Fruit fly (Drosophila melanogaster) whole organism, adult: ENCODE results near the gene twy.

Source experiments
- CG11617 ChIP-seq: fragments of 200-800 bp; sonication (Bioruptor generic); optimal IDR thresholded peaks from 2 replicates; lab custom pipeline; 2017; ENCODE audit warnings: mild to moderate bottlenecking, missing biosample characterization, missing genetic modification reagents, missing genetic modification characterization
- CG12768 ChIP-seq: fragments of 200-800 bp; sonication (Bioruptor generic); optimal IDR thresholded peaks from 2 replicates; lab custom pipeline; 2017; ENCODE audit warnings: missing biosample characterization, missing genetic modification characterization, mild to moderate bottlenecking, moderate library complexity, missing genetic modification reagents
- CG14711 ChIP-seq: fragments of 200-800 bp; sonication (Bioruptor generic); optimal IDR thresholded peaks from 2 replicates; lab custom pipeline; 2018; ENCODE audit warnings: missing biosample characterization, mild to moderate bottlenecking, missing genetic modification characterization, moderate library complexity
- CG1620 ChIP-seq: fragments of 200-800 bp; sonication (Bioruptor generic); optimal IDR thresholded peaks from 2 replicates; lab custom pipeline; 2016; ENCODE audit warnings: missing biosample characterization, missing genetic modification characterization
- CG33017 ChIP-seq: fragments of 200-800 bp; sonication (Bioruptor generic); optimal IDR thresholded peaks from 2 replicates; lab custom pipeline; 2018; ENCODE audit warnings: missing biosample characterization, mild to moderate bottlenecking, missing genetic modification characterization, moderate library complexity
- CG5204 ChIP-seq: fragments of 200-800 bp; sonication (Bioruptor generic); optimal IDR thresholded peaks from 2 replicates; lab custom pipeline; 2016; ENCODE audit warnings: missing biosample characterization, missing genetic modification characterization
- CG7045 ChIP-seq: fragments of 200-800 bp; sonication (Bioruptor generic); optimal IDR thresholded peaks from 2 replicates; lab custom pipeline; 2017; ENCODE audit warnings: missing biosample characterization, mild to moderate bottlenecking, missing genetic modification characterization
- CG7101 ChIP-seq: fragments of 200-800 bp; sonication (Bioruptor generic); optimal IDR thresholded peaks from 2 replicates; lab custom pipeline; 2018; ENCODE audit warnings: missing biosample characterization, mild to moderate bottlenecking, missing genetic modification characterization, moderate library complexity
- Clk ChIP-seq: fragments of 200-800 bp; sonication (Bioruptor generic); optimal IDR thresholded peaks from 2 replicates; lab custom pipeline; 2017; ENCODE audit warnings: missing biosample characterization, missing genetic modification characterization
- Crg-1 ChIP-seq: fragments of 200-800 bp; sonication (Bioruptor generic); optimal IDR thresholded peaks from 2 replicates; lab custom pipeline; 2016; ENCODE audit warnings: missing biosample characterization, missing genetic modification characterization
- Hr96 ChIP-seq: fragments of 200-800 bp; sonication (Bioruptor generic); optimal IDR thresholded peaks from 2 replicates; lab custom pipeline; 2016; ENCODE audit warnings: missing biosample characterization, missing genetic modification characterization
- Mnt ChIP-seq: fragments of 200-800 bp; sonication (Bioruptor generic); optimal IDR thresholded peaks from 2 replicates; lab custom pipeline; 2016; ENCODE audit warnings: missing biosample characterization, mild to moderate bottlenecking, missing genetic modification characterization
- bab1 ChIP-seq: fragments of 200-800 bp; sonication (Bioruptor generic); optimal IDR thresholded peaks from 3 replicates; lab custom pipeline; 2019; ENCODE audit warnings: missing biosample characterization, mild to moderate bottlenecking, missing genetic modification characterization, moderate library complexity
- cic ChIP-seq: fragments of 200-800 bp; sonication (Bioruptor generic); optimal IDR thresholded peaks from 2 replicates; lab custom pipeline; 2017; ENCODE audit warnings: missing biosample characterization, mild to moderate bottlenecking, missing genetic modification characterization, moderate library complexity
- cnc ChIP-seq, 2 experiments: fragments of >200 bp; optimal IDR thresholded peaks; 2 replicates each; lab custom pipeline; 2017
- kay ChIP-seq: fragments of 200-800 bp; sonication (Bioruptor generic); peaks from one replicate; lab custom pipeline; 2016; ENCODE audit warnings: missing biosample characterization, missing genetic modification characterization, borderline replicate concordance
- ovo ChIP-seq: fragments of 200-800 bp; sonication (Bioruptor generic); optimal IDR thresholded peaks from 2 replicates; lab custom pipeline; 2016; ENCODE audit warnings: missing biosample characterization, missing genetic modification characterization
- pad ChIP-seq: fragments of 200-800 bp; sonication (Bioruptor generic); optimal IDR thresholded peaks from 3 replicates; lab custom pipeline; 2017; ENCODE audit warnings: missing biosample characterization, missing genetic modification characterization, mild to moderate bottlenecking, moderate library complexity, missing genetic modification reagents
- tj ChIP-seq: fragments of 200-800 bp; sonication (Bioruptor generic); optimal IDR thresholded peaks from 3 replicates; lab custom pipeline; 2017; ENCODE audit warnings: missing biosample characterization, mild to moderate bottlenecking, missing genetic modification characterization, moderate library complexity
- toe ChIP-seq: fragments of 200-800 bp; sonication (Bioruptor generic); optimal IDR thresholded peaks from 2 replicates; lab custom pipeline; 2016; ENCODE audit warnings: missing biosample characterization, missing genetic modification characterization

twy gene

dm6 chr3L:11819639-11820456 lies 26.8 kb upstream of the twy start:
- TF ChIP-seq ovo (GFP tag; lab: Kevin White, UChicago), result peak; percentile 83
- peak; percentile 91 for TF ChIP-seq cic (GFP tag; lab: Kevin White, UChicago)
- peak; percentile 99 for TF ChIP-seq tj (GFP tag; lab: Kevin White, UChicago)
- TF ChIP-seq CG12768 (GFP tag; lab: Kevin White, UChicago), result peak; percentile 12
- no peak for TF ChIP-seq CG5204
- no peak for TF ChIP-seq Clk (GFP tag; lab: Kevin White, UChicago)
- peak; percentile 24 for TF ChIP-seq toe
- no peak for TF ChIP-seq CG14711 (tag; lab: Kevin White, UChicago)
- peak; percentile 32 for TF ChIP-seq CG7045 (GFP tag; lab: Kevin White, UChicago)
- TF ChIP-seq CG7101 (tag; lab: Kevin White, UChicago), result peak; percentile 51
- peak; percentile 33 for TF ChIP-seq CG1620 (GFP tag; lab: Kevin White, UChicago)
- TF ChIP-seq Crg-1, result no peak
- TF ChIP-seq CG11617 (GFP tag; lab: Kevin White, UChicago), result peak; percentile 37
- TF ChIP-seq bab1 (GFP tag; lab: Kevin White, UChicago), result peak; percentile 64
- TF ChIP-seq kay (GFP tag; lab: Kevin White, UChicago), result peak; percentile 99
- peak; percentile 89 for TF ChIP-seq Mnt (GFP tag; lab: Kevin White, UChicago)
- no peak for TF ChIP-seq pad (GFP tag; lab: Kevin White, UChicago)
- TF ChIP-seq Hr96, result peak; percentile 30
- TF ChIP-seq cnc (optimal IDR thresholded peaks at IDR 0.05; lab: Kevin White, UChicago), result peak; percentile 65 to 92
- TF ChIP-seq CG33017, result peak; percentile 60

dm6 chr3L:11816641-11817040 lies 23.6 kb upstream of the twy start:
- TF ChIP-seq ovo (GFP tag; lab: Kevin White, UChicago), result no peak
- TF ChIP-seq kay (GFP tag; lab: Kevin White, UChicago), result peak; percentile 73

DNA sequence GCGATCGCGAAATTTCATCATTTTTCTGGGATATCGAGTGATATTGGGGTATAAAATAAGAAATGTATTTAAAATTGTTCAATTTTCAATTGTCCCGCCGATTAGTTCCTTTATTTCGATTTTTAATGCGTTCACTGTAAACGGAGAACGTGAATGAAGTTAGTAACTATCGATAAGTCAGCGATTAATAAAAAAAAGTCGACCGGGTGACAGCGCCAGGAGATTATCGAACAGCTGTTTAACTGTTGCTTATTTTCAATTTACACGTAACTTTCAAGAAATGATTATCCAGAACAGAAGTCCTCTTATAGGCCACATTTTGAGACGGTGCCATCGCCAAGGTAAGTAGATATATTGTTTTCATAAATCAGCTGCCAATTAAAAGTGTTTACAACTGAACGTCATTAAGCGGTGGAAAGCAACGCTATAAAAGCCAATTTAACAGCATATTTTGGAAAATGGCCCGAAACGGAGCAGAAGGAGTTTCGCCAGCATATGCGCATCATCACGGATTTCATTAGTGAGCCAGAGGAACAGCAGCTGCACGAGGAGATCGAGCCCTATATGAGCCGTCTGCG lies 22.2 kb upstream of the twy start, which contains the start of gene CG14130:
Gene CG14130 (plus strand): TSS at position 225 of the 578 bp plus-strand sequence.
- peak; percentile 81 for TF ChIP-seq kay (GFP tag; lab: Kevin White, UChicago)
- peak; percentile 14 for TF ChIP-seq tj (GFP tag; lab: Kevin White, UChicago)
- no peak for TF ChIP-seq Crg-1
- TF ChIP-seq bab1 (GFP tag; lab: Kevin White, UChicago), result peak; percentile 52

dm6 chr3L:11814655-11815054 lies 21.6 kb upstream of the twy start, which contains the start of gene Cubn2:
Gene Cubn2 (minus strand): TSS chr3L:11814755.
- TF ChIP-seq CG12768 (GFP tag; lab: Kevin White, UChicago), result no peak
- TF ChIP-seq CG5204, result no peak
- no peak for TF ChIP-seq bab1 (GFP tag; lab: Kevin White, UChicago)
- TF ChIP-seq Clk (GFP tag; lab: Kevin White, UChicago), result no peak
- TF ChIP-seq CG11617 (GFP tag; lab: Kevin White, UChicago), result no peak
- no peak for TF ChIP-seq cic (GFP tag; lab: Kevin White, UChicago)
- TF ChIP-seq CG1620 (GFP tag; lab: Kevin White, UChicago), result no peak
- TF ChIP-seq CG14711 (tag; lab: Kevin White, UChicago), result no peak
- no peak for TF ChIP-seq kay (GFP tag; lab: Kevin White, UChicago)
- TF ChIP-seq CG7045 (GFP tag; lab: Kevin White, UChicago), result no peak

DNA sequence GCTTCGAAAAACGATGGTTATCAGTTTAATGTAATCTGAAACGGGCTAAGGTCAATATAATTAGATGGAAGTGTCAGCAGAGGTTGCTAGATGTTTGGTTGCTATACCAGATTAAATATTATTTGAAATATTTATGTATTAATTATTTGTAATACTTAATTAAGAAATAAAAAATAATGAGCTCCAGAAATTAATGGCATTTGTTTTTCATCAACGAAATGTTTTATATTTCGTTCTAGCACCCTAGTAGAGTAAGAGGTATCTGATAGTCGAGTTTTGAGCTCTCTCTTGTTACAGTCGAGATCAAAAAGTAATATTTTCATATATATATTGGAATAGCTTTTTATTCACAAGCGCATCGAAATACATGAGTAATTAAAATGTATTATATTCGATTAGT lies 8.5 kb upstream of the twy start:
- no peak for TF ChIP-seq CG7101 (tag; lab: Kevin White, UChicago)
- TF ChIP-seq CG1620 (GFP tag; lab: Kevin White, UChicago), result no peak
- no peak for TF ChIP-seq CG5204
- TF ChIP-seq Crg-1, result no peak
- no peak for TF ChIP-seq CG11617 (GFP tag; lab: Kevin White, UChicago)
- no peak for TF ChIP-seq Clk (GFP tag; lab: Kevin White, UChicago)
- TF ChIP-seq CG14711 (tag; lab: Kevin White, UChicago), result no peak
- no peak for TF ChIP-seq Mnt (GFP tag; lab: Kevin White, UChicago)
- no peak for TF ChIP-seq pad (GFP tag; lab: Kevin White, UChicago)
- TF ChIP-seq CG12768 (GFP tag; lab: Kevin White, UChicago), result no peak
- no peak for TF ChIP-seq ovo (GFP tag; lab: Kevin White, UChicago)
- TF ChIP-seq cic (GFP tag; lab: Kevin White, UChicago), result no peak

DNA sequence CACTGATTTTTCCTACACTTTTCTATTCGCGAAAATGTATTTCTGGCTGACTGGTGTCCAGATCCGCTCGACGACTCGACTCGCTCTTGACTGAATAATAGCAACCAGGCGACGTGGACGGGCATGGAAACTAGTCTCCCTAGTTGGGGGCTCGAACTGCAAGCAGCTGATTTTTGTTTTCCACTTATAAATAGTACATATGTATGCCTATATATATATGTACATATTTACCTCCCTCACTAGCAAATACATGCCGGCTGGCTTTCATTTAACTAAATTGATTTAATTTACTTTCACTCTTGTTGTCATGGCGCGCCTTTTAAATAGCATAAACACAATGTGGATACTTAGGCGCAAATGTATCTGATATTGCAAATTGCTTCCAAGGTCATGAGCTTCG lies 7.7 kb upstream of the twy start, which contains the start of gene Gcat:
Gene Gcat (minus strand): TSS at position 101 of the 400 bp plus-strand sequence.
- TF ChIP-seq CG1620 (GFP tag; lab: Kevin White, UChicago) (no peak), cic (GFP tag; lab: Kevin White, UChicago) (no peak), Crg-1 (no peak), CG5204 (no peak), toe (no peak), bab1 (GFP tag; lab: Kevin White, UChicago) (no peak), kay (GFP tag; lab: Kevin White, UChicago) (no peak), pad (GFP tag; lab: Kevin White, UChicago) (no peak), tj (GFP tag; lab: Kevin White, UChicago) (no peak), Clk (GFP tag; lab: Kevin White, UChicago) (no peak), Hr96 (no peak), CG12768 (GFP tag; lab: Kevin White, UChicago) (no peak), CG11617 (GFP tag; lab: Kevin White, UChicago) (no peak)
